Worm (Caenorhabditis elegans) whole organism, L4 larva: ENCODE data around the gene Y37E11AM.2.

Experiments
- F49E8.2 ChIP-seq: sonication (generic microtip); optimal IDR thresholded peaks from 2 replicates; lab custom pipeline; 2016; ENCODE audit warnings: missing compliant biosample characterization, mild to moderate bottlenecking, missing genetic modification characterization, borderline replicate concordance
- daf-16 ChIP-seq, 3 experiments: sonication (generic microtip); optimal IDR thresholded peaks; 2 replicates each; lab custom pipeline; 2016 to 2017; ENCODE audit warnings: missing genetic modification characterization in 3 of 3, missing genetic modification reagents in 3 of 3, mild to moderate bottlenecking in 2 of 3, missing compliant biosample characterization in 2 of 3, missing biosample characterization in 1 of 3, moderate library complexity in 1 of 3
- madf-9 ChIP-seq: fragments of 200-800 bp; sonication (Bioruptor generic); conservative IDR thresholded peaks from 2 replicates; pipeline ENCODE4 v1.3.6; 2022; ENCODE audit warnings: missing genetic modification reagents, missing genetic modification characterization, missing compliant biosample characterization
- nhr-237 ChIP-seq: sonication (generic microtip); optimal IDR thresholded peaks from 2 replicates; lab custom pipeline; 2017; ENCODE audit warnings: missing biosample characterization, missing genetic modification characterization
- php-3 ChIP-seq: fragments of 200-800 bp; sonication (Bioruptor generic); IDR thresholded peaks from 2 replicates; pipeline ENCODE4 v1.3.6; 2022; ENCODE audit warnings: missing genetic modification reagents, missing genetic modification characterization, missing compliant biosample characterization
- snpc-4 ChIP-seq: fragments of 150-350 bp; optimal IDR thresholded peaks from 2 replicates; lab custom pipeline; 2014; ENCODE audit warnings: missing biosample characterization, missing genetic modification characterization
- zag-1 ChIP-seq: fragments of 150-350 bp; optimal IDR thresholded peaks from 2 replicates; lab custom pipeline; 2014; ENCODE audit warnings: missing biosample characterization, missing genetic modification characterization

DNA sequence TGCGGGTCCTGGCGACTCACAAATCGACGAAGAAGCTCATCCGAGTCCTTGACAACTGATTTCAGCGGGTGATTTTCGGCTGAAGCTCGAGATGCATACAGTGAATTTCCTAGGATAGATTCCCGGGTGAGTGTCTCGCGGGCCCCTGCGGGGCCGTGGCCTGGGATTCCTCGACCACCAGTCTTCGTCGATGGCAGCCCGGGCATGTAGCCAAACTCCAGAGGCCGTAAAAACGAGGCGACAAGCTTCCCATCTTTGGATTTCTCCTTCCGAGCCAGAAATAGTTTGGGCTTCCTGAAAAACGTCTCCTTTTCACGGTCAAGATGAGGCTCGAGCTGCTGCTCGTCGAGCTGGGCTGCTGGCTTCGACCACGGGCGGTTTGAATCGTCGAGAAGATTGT, 37.2 kb downstream of the Y37E11AM.2 start:
- no peak for TF ChIP-seq nhr-237 (tag; lab: Kevin White, UChicago)
- no peak for TF ChIP-seq snpc-4 (tag; lab: Kevin White, UChicago)
- TF ChIP-seq php-3 (GFP tag; lab: Robert Waterston, UW) = no peak
- no peak for TF ChIP-seq F49E8.2 (tag; lab: Kevin White, UChicago)
- no peak for TF ChIP-seq zag-1 (tag; lab: Kevin White, UChicago)
- no peak for TF ChIP-seq madf-9 (GFP tag; lab: Robert Waterston, UW)
- no peak for TF ChIP-seq daf-16 (GFP tag; optimal IDR thresholded peaks at IDR 0.05; lab: Kevin White, UChicago)
- TF ChIP-seq daf-16 (tag; optimal IDR thresholded peaks at IDR 0.05; lab: Kevin White, UChicago) = no peak
